Fruit fly (Drosophila melanogaster) whole organism, pupa: ENCODE data around the gene ect.

Source experiments
- CG10348 ChIP-seq: fragments of 200-800 bp; sonication (Bioruptor generic); IDR thresholded peaks from 2 replicates; pipeline ENCODE4 v1.3.6; 2022; ENCODE audit warnings: missing biosample characterization, missing genetic modification characterization
- CG15710 ChIP-seq: fragments of 200-800 bp; sonication (Bioruptor generic); optimal IDR thresholded peaks from 2 replicates; lab custom pipeline; 2018; ENCODE audit warnings: missing biosample characterization, mild to moderate bottlenecking, missing genetic modification characterization, moderate library complexity
- CG32121 ChIP-seq: fragments of 200-800 bp; sonication (Bioruptor generic); IDR thresholded peaks from 2 replicates; pipeline ENCODE4 v1.3.6; 2022; ENCODE audit warnings: missing biosample characterization, missing genetic modification characterization
- CG34367 ChIP-seq: fragments of 200-800 bp; sonication (Bioruptor generic); optimal IDR thresholded peaks from 2 replicates; lab custom pipeline; 2018; ENCODE audit warnings: missing biosample characterization, mild to moderate bottlenecking, missing genetic modification characterization
- CG8159 ChIP-seq: fragments of 200-800 bp; sonication (Bioruptor generic); optimal IDR thresholded peaks from 3 replicates; lab custom pipeline; 2018; ENCODE audit warnings: missing biosample characterization, mild to moderate bottlenecking, missing genetic modification characterization, moderate library complexity
- CG8301 ChIP-seq: fragments of 200-800 bp; sonication (Bioruptor generic); optimal IDR thresholded peaks from 2 replicates; lab custom pipeline; 2018; ENCODE audit warnings: missing biosample characterization, mild to moderate bottlenecking, missing genetic modification characterization
- CG9948 ChIP-seq: fragments of 200-800 bp; sonication (Bioruptor generic); optimal IDR thresholded peaks from 2 replicates; lab custom pipeline; 2018; ENCODE audit warnings: missing biosample characterization, mild to moderate bottlenecking, missing genetic modification characterization, moderate library complexity
- EcR ChIP-seq: fragments of 200-800 bp; sonication (Bioruptor generic); optimal IDR thresholded peaks from 3 replicates; lab custom pipeline; 2019; ENCODE audit warnings: missing biosample characterization, missing genetic modification characterization, mild to moderate bottlenecking, moderate library complexity, missing genetic modification reagents
- Ets98B ChIP-seq: fragments of 200-800 bp; sonication (Bioruptor generic); IDR thresholded peaks from 2 replicates; pipeline ENCODE4 v1.3.6; 2022; ENCODE audit warnings: missing biosample characterization, missing genetic modification characterization
- Pif1A ChIP-seq: fragments of 200-800 bp; sonication (Bioruptor generic); optimal IDR thresholded peaks from 3 replicates; lab custom pipeline; 2016; ENCODE audit warnings: missing biosample characterization, missing genetic modification characterization
- Pif1B ChIP-seq: fragments of 200-800 bp; sonication (Bioruptor generic); optimal IDR thresholded peaks from 3 replicates; lab custom pipeline; 2016; ENCODE audit warnings: missing biosample characterization, missing genetic modification characterization
- Snoo ChIP-seq: fragments of 200-800 bp; sonication (Bioruptor generic); optimal IDR thresholded peaks from 3 replicates; lab custom pipeline; 2017; ENCODE audit warnings: missing biosample characterization, mild to moderate bottlenecking, missing genetic modification characterization, inconsistent platforms
- rn ChIP-seq: fragments of 200-800 bp; sonication (Bioruptor generic); IDR thresholded peaks from 2 replicates; pipeline ENCODE4 v1.3.6; 2022; ENCODE audit warnings: missing biosample characterization, missing genetic modification characterization

dm6 chr3L:10233025-10233424, 31.4 kb upstream of the ect start:
- TF ChIP-seq EcR (GFP tag; lab: Kevin White, UChicago) (no peak), CG10348 (no peak), CG15710 (tag; lab: Kevin White, UChicago) (no peak), CG34367 (tag; lab: Kevin White, UChicago) (no peak), CG8159 (no peak), Snoo (no peak), CG9948 (tag; lab: Kevin White, UChicago) (no peak), CG32121 (GFP tag; lab: Robert Waterston, UW) (no peak), CG8301 (tag; lab: Kevin White, UChicago) (no peak), Pif1A (GFP tag; lab: Kevin White, UChicago) (no peak), Pif1B (GFP tag; lab: Kevin White, UChicago) (no peak), Ets98B (no peak), rn (GFP tag; lab: Robert Waterston, UW) (no peak)
